Worm (Caenorhabditis elegans): ENCODE data around the gene best-15.

ce11 chrIV:10868629-10869251, 36.7 kb upstream of the best-15 start, which contains the start of gene F13E9.11:
- TF ChIP-seq dao-5 (tag; optimal IDR thresholded peaks at IDR 0.05) (no peak), him-1 (tag; optimal IDR thresholded peaks at IDR 0.05) (no peak), W03F9.2 (tag; optimal IDR thresholded peaks at IDR 0.05) (no peak)
